Fruit fly (Drosophila melanogaster) whole organism: Measurements from ENCODE around the gene ND-MNLL.

ENCODE experiments used
- Dll ChIP-seq: fragments of >200 bp; optimal IDR thresholded peaks from 2 replicates; lab custom pipeline; 2017
- EcR ChIP-seq, 2 experiments: fragments of >200 bp; optimal IDR thresholded peaks; 2 replicates each; lab custom pipeline; 2017; ENCODE audit warnings: missing biosample characterization in 2 of 2, missing genetic modification characterization in 2 of 2, missing genetic modification reagents in 2 of 2
- pan ChIP-seq: fragments of >200 bp; optimal IDR thresholded peaks from 2 replicates; lab custom pipeline; 2017
- psq ChIP-seq: fragments of >200 bp; optimal IDR thresholded peaks from 2 replicates; lab custom pipeline; 2017
- usp ChIP-seq: fragments of >200 bp; optimal IDR thresholded peaks from 2 replicates; lab custom pipeline; 2017; ENCODE audit warnings: missing biosample characterization, missing genetic modification characterization, mixed read lengths

dm6 chrX:7881579-7881978 is 12.0 kb downstream of the ND-MNLL start, which contains the start of gene Ir7e:
- no peak for TF ChIP-seq Dll (lab: Kevin White, UChicago)
- TF ChIP-seq pan: no peak
- no peak for TF ChIP-seq psq (lab: Kevin White, UChicago)
- TF ChIP-seq usp (GFP tag; lab: Kevin White, UChicago): no peak
- no peak for TF ChIP-seq EcR (GFP tag; optimal IDR thresholded peaks at IDR 0.05; lab: Kevin White, UChicago)
